Fruit fly (Drosophila melanogaster) whole organism, embryonic: ENCODE measurements around the gene VhaAC45RP.

Experiments
- Atf6 ChIP-seq: fragments of 200-800 bp; sonication (Bioruptor generic); IDR thresholded peaks from 2 replicates; pipeline ENCODE4 v1.3.6; 2022; ENCODE audit warnings: missing biosample characterization, missing genetic modification characterization
- Awh ChIP-seq: fragments of 200-800 bp; sonication (Bioruptor generic); IDR thresholded peaks from 2 replicates; pipeline ENCODE4, ENCODE4 v1.3.6; 2022; ENCODE audit warnings: missing biosample characterization, missing genetic modification characterization
- Bdp1 ChIP-seq: fragments of 200-800 bp; sonication (Bioruptor generic); optimal IDR thresholded peaks from 3 replicates; lab custom pipeline; 2016; ENCODE audit warnings: missing biosample characterization, missing genetic modification characterization
- CG10267 ChIP-seq: fragments of 200-800 bp; sonication (Bioruptor generic); optimal IDR thresholded peaks from 2 replicates; lab custom pipeline; 2018; ENCODE audit warnings: missing biosample characterization, mild to moderate bottlenecking, missing genetic modification characterization, moderate library complexity
- CG10654 ChIP-seq: fragments of 200-800 bp; sonication (Bioruptor generic); optimal IDR thresholded peaks from 2 replicates; lab custom pipeline; 2016; ENCODE audit warnings: missing biosample characterization, missing genetic modification characterization
- CG10959 ChIP-seq: fragments of 200-800 bp; sonication (Bioruptor generic); IDR thresholded peaks from 2 replicates; pipeline ENCODE4 v1.3.6; 2022; ENCODE audit warnings: missing biosample characterization, missing genetic modification characterization
- CG10979 ChIP-seq: fragments of 200-800 bp; sonication (Bioruptor generic); optimal IDR thresholded peaks from 2 replicates; lab custom pipeline; 2018; ENCODE audit warnings: missing biosample characterization, mild to moderate bottlenecking, missing genetic modification characterization, moderate library complexity
- CG11504 ChIP-seq: fragments of 200-800 bp; sonication (Bioruptor generic); optimal IDR thresholded peaks from 3 replicates; lab custom pipeline; 2019; ENCODE audit warnings: missing biosample characterization, mild to moderate bottlenecking, missing genetic modification characterization, moderate library complexity
- CG11723 ChIP-seq: fragments of 200-800 bp; sonication (Bioruptor generic); optimal IDR thresholded peaks from 2 replicates; lab custom pipeline; 2017; ENCODE audit warnings: missing biosample characterization, mild to moderate bottlenecking, missing genetic modification characterization
- CG12236 ChIP-seq: fragments of 200-800 bp; sonication (Bioruptor generic); optimal IDR thresholded peaks from 2 replicates; lab custom pipeline; 2016; ENCODE audit warnings: missing biosample characterization, missing genetic modification characterization
- CG12299 ChIP-seq: fragments of 200-800 bp; sonication (Bioruptor generic); optimal IDR thresholded peaks from 2 replicates; lab custom pipeline; 2018; ENCODE audit warnings: missing biosample characterization, mild to moderate bottlenecking, missing genetic modification characterization
- CG12744 ChIP-seq: fragments of 200-800 bp; sonication (Bioruptor generic); optimal IDR thresholded peaks from 2 replicates; lab custom pipeline; 2016; ENCODE audit warnings: missing biosample characterization, missing genetic modification characterization
- CG13296 ChIP-seq: fragments of 200-800 bp; sonication (Bioruptor generic); optimal IDR thresholded peaks from 3 replicates; lab custom pipeline; 2018; ENCODE audit warnings: missing biosample characterization, mild to moderate bottlenecking, missing genetic modification characterization
- CG13894 ChIP-seq: fragments of 200-800 bp; sonication (Bioruptor generic); optimal IDR thresholded peaks from 3 replicates; lab custom pipeline; 2018; ENCODE audit warnings: missing biosample characterization, mild to moderate bottlenecking, missing genetic modification characterization, moderate library complexity
- CG14014 ChIP-seq: fragments of 200-800 bp; sonication (Bioruptor generic); IDR thresholded peaks from 2 replicates; pipeline ENCODE4 v1.3.6; 2022; ENCODE audit warnings: missing biosample characterization, missing genetic modification characterization
- CG14667 ChIP-seq: fragments of 200-800 bp; sonication (Bioruptor generic); IDR thresholded peaks from 2 replicates; pipeline ENCODE4 v1.3.6; 2022; ENCODE audit warnings: missing biosample characterization, missing genetic modification characterization
- CG15073 ChIP-seq: fragments of 200-800 bp; sonication (Bioruptor generic); optimal IDR thresholded peaks from 2 replicates; lab custom pipeline; 2016; ENCODE audit warnings: missing biosample characterization, missing genetic modification characterization
- CG1647 ChIP-seq: fragments of 200-800 bp; sonication (Bioruptor generic); optimal IDR thresholded peaks from 3 replicates; lab custom pipeline; 2016; ENCODE audit warnings: missing biosample characterization, missing genetic modification characterization
- CG16813 ChIP-seq: fragments of 200-800 bp; sonication (Bioruptor generic); IDR thresholded peaks from 3 replicates; pipeline ENCODE4 v1.3.6; 2022; ENCODE audit warnings: missing biosample characterization, missing genetic modification characterization; ENCODE audit not compliant: partially characterized antibody
- CG17385 ChIP-seq: fragments of 200-800 bp; sonication (Bioruptor generic); optimal IDR thresholded peaks from 3 replicates; lab custom pipeline; 2018; ENCODE audit warnings: missing biosample characterization, mild to moderate bottlenecking, missing genetic modification characterization
- CG17829 ChIP-seq: fragments of 200-800 bp; optimal IDR thresholded peaks from 2 replicates; lab custom pipeline; 2019; ENCODE audit warnings: missing biosample characterization, mild to moderate bottlenecking, missing genetic modification characterization, moderate library complexity
- CG18262 ChIP-seq: fragments of 200-800 bp; optimal IDR thresholded peaks from 3 replicates; lab custom pipeline; 2019; ENCODE audit warnings: missing biosample characterization, mild to moderate bottlenecking, missing genetic modification characterization, moderate library complexity
- CG18764 ChIP-seq: fragments of 200-800 bp; sonication (Bioruptor generic); optimal IDR thresholded peaks from 3 replicates; lab custom pipeline; 2016; ENCODE audit warnings: missing biosample characterization, missing genetic modification characterization
- CG30020 ChIP-seq: fragments of 200-800 bp; optimal IDR thresholded peaks from 2 replicates; lab custom pipeline; 2019; ENCODE audit warnings: missing biosample characterization, mild to moderate bottlenecking, missing genetic modification characterization, moderate library complexity
- CG4854 ChIP-seq: fragments of 200-800 bp; sonication (Bioruptor generic); optimal IDR thresholded peaks from 2 replicates; lab custom pipeline; 2016; ENCODE audit warnings: missing biosample characterization, missing genetic modification characterization, inconsistent platforms
- CG7987 ChIP-seq: fragments of 200-800 bp; sonication (Bioruptor generic); optimal IDR thresholded peaks from 2 replicates; lab custom pipeline; 2018; ENCODE audit warnings: missing biosample characterization, mild to moderate bottlenecking, missing genetic modification characterization, moderate library complexity
- CG9876 ChIP-seq: fragments of 200-800 bp; sonication (Bioruptor generic); optimal IDR thresholded peaks from 2 replicates; lab custom pipeline; 2016; ENCODE audit warnings: missing biosample characterization, missing genetic modification characterization
- HLH4C ChIP-seq: fragments of 200-800 bp; sonication (Bioruptor generic); IDR thresholded peaks from 3 replicates; pipeline ENCODE4 v1.3.6; 2022; ENCODE audit warnings: missing biosample characterization, missing genetic modification characterization; ENCODE audit not compliant: partially characterized antibody
- Max ChIP-seq: fragments of 200-800 bp; sonication (Bioruptor generic); optimal IDR thresholded peaks from 2 replicates; lab custom pipeline; 2016; ENCODE audit warnings: missing biosample characterization, mild to moderate bottlenecking, missing genetic modification characterization
- Xbp1 ChIP-seq: fragments of 200-800 bp; sonication (Bioruptor generic); optimal IDR thresholded peaks from 3 replicates; lab custom pipeline; 2016; ENCODE audit warnings: missing biosample characterization, mild to moderate bottlenecking, missing genetic modification characterization
- ab ChIP-seq: fragments of 200-800 bp; sonication (Bioruptor generic); optimal IDR thresholded peaks from 2 replicates; lab custom pipeline; 2016; ENCODE audit warnings: missing biosample characterization, missing genetic modification characterization
- ash1 ChIP-seq: fragments of 200-800 bp; sonication (Bioruptor generic); optimal IDR thresholded peaks from 2 replicates; lab custom pipeline; 2018; ENCODE audit warnings: missing biosample characterization, mild to moderate bottlenecking, missing genetic modification characterization
- bab2 ChIP-seq: fragments of 200-800 bp; sonication (Bioruptor generic); optimal IDR thresholded peaks from 2 replicates; lab custom pipeline; 2016; ENCODE audit warnings: missing biosample characterization, missing genetic modification characterization
- bcd ChIP-seq: fragments of 200-800 bp; sonication (Bioruptor generic); optimal IDR thresholded peaks from 2 replicates; lab custom pipeline; 2017; ENCODE audit warnings: missing biosample characterization, mild to moderate bottlenecking, missing genetic modification characterization
- ci ChIP-seq: fragments of 200-800 bp; sonication (Bioruptor generic); IDR thresholded peaks from 3 replicates; pipeline ENCODE4 v1.3.6; 2022; ENCODE audit warnings: missing biosample characterization, missing genetic modification characterization
- danr ChIP-seq: fragments of 200-800 bp; sonication (Bioruptor generic); IDR thresholded peaks from 2 replicates; pipeline ENCODE4 v1.3.6; 2022; ENCODE audit warnings: missing biosample characterization, missing genetic modification characterization
- ftz-f1 ChIP-seq: fragments of 200-800 bp; sonication (Bioruptor generic); optimal IDR thresholded peaks from 2 replicates; lab custom pipeline; 2016; ENCODE audit warnings: missing biosample characterization, missing genetic modification characterization
- ham ChIP-seq: fragments of 200-800 bp; sonication (Bioruptor generic); IDR thresholded peaks from 2 replicates; pipeline ENCODE4 v1.3.6; 2022; ENCODE audit warnings: missing biosample characterization, missing genetic modification characterization
- jigr1 ChIP-seq: fragments of 200-800 bp; sonication (Bioruptor generic); IDR thresholded peaks from 3 replicates; pipeline ENCODE4 v1.3.6; 2022; ENCODE audit warnings: missing biosample characterization, missing genetic modification characterization
- mld ChIP-seq: fragments of 200-800 bp; sonication (Bioruptor generic); IDR thresholded peaks from 3 replicates; pipeline ENCODE4 v1.3.6; 2022; ENCODE audit warnings: missing biosample characterization, missing genetic modification characterization; ENCODE audit not compliant: partially characterized antibody
- nerfin-2 ChIP-seq: fragments of 200-800 bp; sonication (Bioruptor generic); IDR thresholded peaks from 2 replicates; pipeline ENCODE4 v1.3.6; 2022; ENCODE audit warnings: missing biosample characterization, missing genetic modification characterization; ENCODE audit not compliant: partially characterized antibody
- run ChIP-seq: fragments of 200-800 bp; sonication (Bioruptor generic); optimal IDR thresholded peaks from 3 replicates; lab custom pipeline; 2018; ENCODE audit warnings: missing biosample characterization, mild to moderate bottlenecking, missing genetic modification characterization
- sc ChIP-seq, 3 experiments: fragments of >200 bp in 2 of 3; fragments of 200-800 bp in 1 of 3; sonication (Bioruptor generic) in 1 of 3; optimal IDR thresholded peaks; 2 replicates in 2 of 3; 3 replicates in 1 of 3; lab custom pipeline; 2017; ENCODE audit warnings: mild to moderate bottlenecking in 1 of 3, missing biosample characterization in 1 of 3, missing genetic modification characterization in 1 of 3, missing genetic modification reagents in 1 of 3
- sima ChIP-seq: fragments of 200-800 bp; sonication (Bioruptor generic); optimal IDR thresholded peaks from 2 replicates; lab custom pipeline; 2016; ENCODE audit warnings: missing biosample characterization, missing genetic modification characterization
- sisA ChIP-seq: fragments of 200-800 bp; sonication (Bioruptor generic); IDR thresholded peaks from 2 replicates; pipeline ENCODE4 v1.3.6; 2022; ENCODE audit warnings: missing biosample characterization, missing genetic modification characterization
- slbo ChIP-seq: fragments of 200-800 bp; sonication (Bioruptor generic); IDR thresholded peaks from 2 replicates; pipeline ENCODE4 v1.3.6; 2022; ENCODE audit warnings: missing biosample characterization, missing genetic modification characterization
- tx ChIP-seq: fragments of 200-800 bp; sonication (Bioruptor generic); optimal IDR thresholded peaks from 2 replicates; lab custom pipeline; 2016; ENCODE audit warnings: missing biosample characterization, missing genetic modification characterization
- unpg ChIP-seq: fragments of 200-800 bp; sonication (Bioruptor generic); optimal IDR thresholded peaks from 3 replicates; lab custom pipeline; 2018; ENCODE audit warnings: missing biosample characterization, mild to moderate bottlenecking, missing genetic modification characterization, moderate library complexity
- zf30C ChIP-seq: fragments of 200-800 bp; sonication (Bioruptor generic); optimal IDR thresholded peaks from 3 replicates; lab custom pipeline; 2018; ENCODE audit warnings: missing biosample characterization, mild to moderate bottlenecking, missing genetic modification characterization

The VhaAC45RP gene

dm6 chr3R:30208766-30209484, 42.7 kb upstream of the VhaAC45RP start, which contains the start of gene RpS7 (continued):
- TF ChIP-seq CG15073 (no peak), CG11723 (GFP tag; lab: Kevin White, UChicago) (peak; percentile 60), Xbp1 (GFP tag; lab: Kevin White, UChicago) (peak; percentile 37), Bdp1 (GFP tag; lab: Kevin White, UChicago) (peak; percentile 53), CG14667 (no peak), zf30C (GFP tag; lab: Kevin White, UChicago) (no peak), ftz-f1 (GFP tag; lab: Kevin White, UChicago) (no peak), CG1647 (GFP tag; lab: Kevin White, UChicago) (peak; percentile 30), CG12236 (GFP tag; lab: Kevin White, UChicago) (no peak), CG13894 (peak; percentile 72), CG10267 (tag; lab: Kevin White, UChicago) (peak; percentile 64), tx (peak; percentile 15), CG11504 (tag; lab: Kevin White, UChicago) (peak; percentile 58), sima (GFP tag; lab: Kevin White, UChicago) (no peak), ham (GFP tag; lab: Robert Waterston, UW) (peak; percentile 66; the same call in 1 of the 2 replicates), Max (GFP tag; lab: Kevin White, UChicago) (peak; percentile 25), slbo (GFP tag; lab: Robert Waterston, UW) (peak; percentile 80), CG12744 (no peak), CG18764 (GFP tag; lab: Kevin White, UChicago) (peak; percentile 28), Atf6 (peak; percentile 71), ash1 (GFP tag; lab: Kevin White, UChicago) (peak; percentile 42), HLH4C (GFP tag; lab: Robert Waterston, UW) (peak; percentile 96), CG10654 (GFP tag; lab: Kevin White, UChicago) (peak; percentile 55), ci (GFP tag; lab: Robert Waterston, UW) (peak; percentile 93), CG30020 (tag; lab: Kevin White, UChicago) (peak; percentile 47), bcd (GFP tag; lab: Kevin White, UChicago) (peak; percentile 87), sc (optimal IDR thresholded peaks at IDR 0.05; lab: Kevin White, UChicago) (no peak), sc (GFP tag; optimal IDR thresholded peaks at IDR 0.05; lab: Kevin White, UChicago) (peak; percentile 59), CG13296 (GFP tag; lab: Kevin White, UChicago) (peak; percentile 89), CG10959 (GFP tag; lab: Robert Waterston, UW) (peak; percentile 59), CG18262 (tag; lab: Kevin White, UChicago) (peak; percentile 69), run (peak; percentile 67), CG16813 (peak; percentile 98), ab (GFP tag; lab: Kevin White, UChicago) (no peak), CG4854 (peak; percentile 50), bab2 (GFP tag; lab: Kevin White, UChicago) (peak; percentile 23), CG9876 (peak; percentile 38), CG17829 (tag; lab: Kevin White, UChicago) (peak; percentile 78), CG14014 (GFP tag; lab: Robert Waterston, UW) (peak; percentile 76), mld (GFP tag; lab: Robert Waterston, UW) (peak; percentile 89), CG12299 (tag; lab: Kevin White, UChicago) (peak; percentile 76), unpg (GFP tag; lab: Kevin White, UChicago) (peak; percentile 71), CG10979 (tag; lab: Kevin White, UChicago) (peak; percentile 39), Awh (peak; percentile 83), danr (GFP tag; lab: Robert Waterston, UW) (peak; percentile 62), nerfin-2 (peak; percentile 95), jigr1 (no peak), CG7987 (GFP tag; lab: Kevin White, UChicago) (peak; percentile 93), sisA (GFP tag; lab: Robert Waterston, UW) (0 out of 2 replicates have a peak, but pooled peaks have one; percentile 15), CG17385 (peak; percentile 83)
